Worm (Caenorhabditis elegans) whole organism, mixed stage, embryonic: ENCODE measurements around the gene T07F10.3.

ENCODE experiments used
- ces-1 ChIP-seq: fragments of 150-350 bp; optimal IDR thresholded peaks from 2 replicates; lab custom pipeline; 2014; ENCODE audit warnings: missing biosample characterization, missing genetic modification reagents, missing genetic modification characterization
- elt-1 ChIP-seq: sonication (generic microtip); optimal IDR thresholded peaks from 2 replicates; lab custom pipeline; 2017; ENCODE audit warnings: missing genetic modification characterization, mild to moderate bottlenecking, missing compliant biosample characterization, antibody characterized with exemption, moderate library complexity, borderline replicate concordance; ENCODE audit not compliant: insufficient read depth
- ztf-11 ChIP-seq: fragments of 150-350 bp; optimal IDR thresholded peaks from 2 replicates; lab custom pipeline; 2014; ENCODE audit warnings: missing biosample characterization, missing genetic modification characterization

DNA sequence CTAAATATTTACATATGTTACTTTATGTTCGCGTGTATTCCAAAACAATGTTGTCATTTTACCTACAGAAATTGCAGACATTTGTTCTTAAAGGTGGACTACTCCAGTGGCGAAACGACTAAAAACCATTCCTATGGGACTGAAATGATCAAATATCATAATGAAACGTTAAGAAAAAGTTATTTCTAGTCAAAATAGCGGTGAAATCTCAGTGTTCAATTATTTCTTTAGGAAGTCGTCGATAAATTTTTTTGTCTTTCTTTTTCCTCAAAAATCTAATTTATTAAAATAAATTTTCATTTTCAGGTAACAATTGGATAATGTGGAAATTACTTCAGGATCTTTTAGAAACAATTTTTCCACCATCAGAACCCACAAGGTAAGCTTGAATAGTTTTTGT, 34.5 kb downstream of the T07F10.3 start, which contains the start of gene C44H9.4:
- TF ChIP-seq ztf-11 (no peak), elt-1 (tag; lab: Kevin White, UChicago) (no peak), ces-1 (no peak)
